Worm (Caenorhabditis elegans): ENCODE measurements around the gene rml-1.

DNA sequence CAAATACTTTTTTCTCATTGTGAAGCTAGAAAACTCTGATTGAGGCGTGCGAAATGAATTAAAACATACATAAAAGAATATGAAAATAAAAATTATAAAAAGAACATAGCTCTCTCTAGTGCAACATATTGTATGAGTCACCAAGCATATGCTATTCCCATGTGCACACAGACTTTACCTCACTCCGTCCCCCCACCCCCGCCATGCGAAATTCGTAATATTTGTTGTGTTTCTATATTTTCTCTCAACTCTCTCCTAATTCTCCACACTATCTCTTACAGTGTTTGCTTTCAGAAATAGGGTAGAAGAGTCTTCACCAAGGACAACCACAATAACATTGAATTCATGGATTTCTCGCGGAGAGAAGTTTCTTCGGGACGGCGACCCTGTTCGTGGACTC is 35.2 kb downstream of the rml-1 start:
- TF ChIP-seq ets-5 (GFP tag; IDR thresholded peaks at IDR 0.05) (no peak), nhr-85 (tag) (no peak), mab-9 (GFP tag; IDR thresholded peaks at IDR 0.05) (no peak)
